Fruit fly (Drosophila melanogaster) whole organism, embryonic: ENCODE measurements around the gene CG31223.

Experiments used
- Awh ChIP-seq: fragments of 200-800 bp; sonication (Bioruptor generic); IDR thresholded peaks from 2 replicates; pipeline ENCODE4, ENCODE4 v1.3.6; 2022; ENCODE audit warnings: missing biosample characterization, missing genetic modification characterization
- B-H2 ChIP-seq: fragments of 200-800 bp; sonication (Bioruptor generic); optimal IDR thresholded peaks from 2 replicates; lab custom pipeline; 2018; ENCODE audit warnings: missing biosample characterization, mild to moderate bottlenecking, missing genetic modification characterization
- Bgb ChIP-seq: fragments of 200-800 bp; sonication (Bioruptor generic); IDR thresholded peaks from 2 replicates; pipeline ENCODE4 v1.3.6; 2022; ENCODE audit warnings: missing biosample characterization, missing genetic modification characterization; ENCODE audit not compliant: partially characterized antibody
- CG10209 ChIP-seq: fragments of 200-800 bp; sonication (Bioruptor generic); optimal IDR thresholded peaks from 3 replicates; lab custom pipeline; 2017; ENCODE audit warnings: missing biosample characterization, mild to moderate bottlenecking, missing genetic modification characterization, missing genetic modification reagents
- CG10654 ChIP-seq: fragments of 200-800 bp; sonication (Bioruptor generic); optimal IDR thresholded peaks from 2 replicates; lab custom pipeline; 2016; ENCODE audit warnings: missing biosample characterization, missing genetic modification characterization
- CG12104 ChIP-seq: fragments of 200-800 bp; sonication (Bioruptor generic); optimal IDR thresholded peaks from 3 replicates; lab custom pipeline; 2016; ENCODE audit warnings: missing biosample characterization, missing genetic modification characterization
- CG12299 ChIP-seq: fragments of 200-800 bp; sonication (Bioruptor generic); optimal IDR thresholded peaks from 2 replicates; lab custom pipeline; 2018; ENCODE audit warnings: missing biosample characterization, mild to moderate bottlenecking, missing genetic modification characterization
- CG12391 ChIP-seq: fragments of 200-800 bp; sonication (Bioruptor generic); optimal IDR thresholded peaks from 3 replicates; lab custom pipeline; 2018; ENCODE audit warnings: missing biosample characterization, mild to moderate bottlenecking, missing genetic modification characterization, moderate library complexity
- CG13123 ChIP-seq: fragments of 200-800 bp; sonication (Bioruptor generic); optimal IDR thresholded peaks from 2 replicates; lab custom pipeline; 2016; ENCODE audit warnings: missing biosample characterization, missing genetic modification characterization
- CG13296 ChIP-seq: fragments of 200-800 bp; sonication (Bioruptor generic); optimal IDR thresholded peaks from 3 replicates; lab custom pipeline; 2018; ENCODE audit warnings: missing biosample characterization, mild to moderate bottlenecking, missing genetic modification characterization
- CG14441 ChIP-seq: fragments of 200-800 bp; sonication (Bioruptor generic); IDR thresholded peaks from 2 replicates; pipeline ENCODE4 v1.3.6; 2022; ENCODE audit warnings: missing biosample characterization, missing genetic modification characterization
- CG1529 ChIP-seq: fragments of 200-800 bp; sonication (Bioruptor generic); optimal IDR thresholded peaks from 3 replicates; lab custom pipeline; 2018; ENCODE audit warnings: missing biosample characterization, missing genetic modification characterization
- CG1603 ChIP-seq: fragments of 200-800 bp; sonication (Bioruptor generic); optimal IDR thresholded peaks from 2 replicates; lab custom pipeline; 2019; ENCODE audit warnings: missing biosample characterization, mild to moderate bottlenecking, missing genetic modification characterization, moderate library complexity
- CG2678 ChIP-seq: fragments of 200-800 bp; sonication (Bioruptor generic); optimal IDR thresholded peaks from 3 replicates; lab custom pipeline; 2019; ENCODE audit warnings: missing biosample characterization, mild to moderate bottlenecking, missing genetic modification characterization, moderate library complexity
- CG33213 ChIP-seq: fragments of 200-800 bp; sonication (Bioruptor generic); optimal IDR thresholded peaks from 3 replicates; lab custom pipeline; 2016; ENCODE audit warnings: missing biosample characterization, missing genetic modification characterization
- CG34376 ChIP-seq: fragments of 200-800 bp; sonication (Bioruptor generic); optimal IDR thresholded peaks from 2 replicates; lab custom pipeline; 2018; ENCODE audit warnings: missing biosample characterization, mild to moderate bottlenecking, missing genetic modification characterization
- CG3726 ChIP-seq: fragments of 200-800 bp; sonication (Bioruptor generic); IDR thresholded peaks from 3 replicates; pipeline ENCODE4, ENCODE4 v1.3.6; 2022; ENCODE audit warnings: missing biosample characterization, missing genetic modification characterization
- CG4328 ChIP-seq: fragments of 200-800 bp; sonication (Bioruptor generic); optimal IDR thresholded peaks from 3 replicates; lab custom pipeline; 2017; ENCODE audit warnings: missing biosample characterization, missing genetic modification reagents, missing genetic modification characterization
- CG4360 ChIP-seq: fragments of 200-800 bp; sonication (Bioruptor generic); IDR thresholded peaks from 2 replicates; pipeline ENCODE4 v1.3.6; 2022; ENCODE audit warnings: missing biosample characterization, missing genetic modification characterization
- CG4424 ChIP-seq: fragments of 200-800 bp; sonication (Bioruptor generic); optimal IDR thresholded peaks from 3 replicates; lab custom pipeline; 2016; ENCODE audit warnings: missing biosample characterization, missing genetic modification characterization
- CG6272 ChIP-seq: fragments of 200-800 bp; sonication (Bioruptor generic); IDR thresholded peaks from 2 replicates; pipeline ENCODE4 v1.3.6; 2022; ENCODE audit warnings: missing biosample characterization, missing genetic modification characterization
- CG7357 ChIP-seq: fragments of 200-800 bp; sonication (Bioruptor generic); IDR thresholded peaks from 3 replicates; pipeline ENCODE4 v1.3.6; 2022; ENCODE audit warnings: missing biosample characterization, missing genetic modification characterization
- CG7786 ChIP-seq: fragments of 200-800 bp; sonication (Bioruptor generic); optimal IDR thresholded peaks from 2 replicates; lab custom pipeline; 2016; ENCODE audit warnings: missing biosample characterization, missing genetic modification characterization
- CG7928 ChIP-seq: fragments of 200-800 bp; sonication (Bioruptor generic); optimal IDR thresholded peaks from 2 replicates; lab custom pipeline; 2017; ENCODE audit warnings: missing biosample characterization, mild to moderate bottlenecking, missing genetic modification characterization
- CG9727 ChIP-seq: fragments of 200-800 bp; sonication (Bioruptor generic); optimal IDR thresholded peaks from 3 replicates; lab custom pipeline; 2017; ENCODE audit warnings: missing biosample characterization, mild to moderate bottlenecking, missing genetic modification characterization
- CTCF ChIP-seq: fragments of 200-800 bp; sonication (Bioruptor generic); optimal IDR thresholded peaks from 2 replicates; lab custom pipeline; 2017; ENCODE audit warnings: missing biosample characterization, mild to moderate bottlenecking, missing genetic modification characterization, moderate library complexity
- Dbx ChIP-seq: fragments of 200-800 bp; sonication (Bioruptor generic); IDR thresholded peaks from 3 replicates; pipeline ENCODE4 v1.3.6; 2022; ENCODE audit warnings: missing biosample characterization, missing genetic modification characterization
- Dfd ChIP-seq, 2 experiments: fragments of >200 bp; optimal IDR thresholded peaks; 2 replicates each; lab custom pipeline; 2017; ENCODE audit warnings: missing biosample characterization in 2 of 2, missing genetic modification characterization in 2 of 2
- Hr78 ChIP-seq, 2 experiments: fragments of 200-800 bp in 1 of 2; fragments of >200 bp in 1 of 2; sonication (Bioruptor generic) in 1 of 2; optimal IDR thresholded peaks; 2 replicates each; lab custom pipeline; 2017 to 2019; ENCODE audit warnings: missing biosample characterization in 2 of 2, missing genetic modification characterization in 2 of 2, mild to moderate bottlenecking in 1 of 2, moderate library complexity in 1 of 2
- Kr ChIP-seq: fragments of 200-800 bp; sonication (Bioruptor generic); optimal IDR thresholded peaks from 2 replicates; lab custom pipeline; 2017; ENCODE audit warnings: missing biosample characterization, mild to moderate bottlenecking, missing genetic modification characterization
- Lhr ChIP-seq: fragments of 200-800 bp; sonication (Bioruptor generic); optimal IDR thresholded peaks from 3 replicates; lab custom pipeline; 2017; ENCODE audit warnings: mild to moderate bottlenecking, missing biosample characterization, missing genetic modification reagents, missing genetic modification characterization
- al ChIP-seq: fragments of 200-800 bp; sonication (Bioruptor generic); IDR thresholded peaks from 2 replicates; pipeline ENCODE4 v1.3.6; 2022; ENCODE audit warnings: missing biosample characterization, missing genetic modification characterization
- ato ChIP-seq: fragments of 200-800 bp; sonication (Bioruptor generic); IDR thresholded peaks from 2 replicates; pipeline ENCODE4 v1.3.6; 2022; ENCODE audit warnings: missing biosample characterization, missing genetic modification characterization; ENCODE audit not compliant: partially characterized antibody
- cato ChIP-seq: fragments of 200-800 bp; sonication (Bioruptor generic); optimal IDR thresholded peaks from 2 replicates; lab custom pipeline; 2016; ENCODE audit warnings: missing biosample characterization, missing genetic modification characterization, borderline replicate concordance
- chinmo ChIP-seq: fragments of 200-800 bp; sonication (Bioruptor generic); IDR thresholded peaks from 4 replicates; pipeline ENCODE4 v1.3.6; 2022; ENCODE audit warnings: missing biosample characterization, missing genetic modification characterization; ENCODE audit not compliant: partially characterized antibody
- dpn ChIP-seq, 2 experiments: fragments of 200-800 bp; sonication (Bioruptor generic); optimal IDR thresholded peaks; 3 replicates each; lab custom pipeline; 2016; ENCODE audit warnings: missing biosample characterization in 2 of 2, missing genetic modification characterization in 2 of 2
- gcm2 ChIP-seq: fragments of 200-800 bp; sonication (Bioruptor generic); optimal IDR thresholded peaks from 2 replicates; lab custom pipeline; 2016; ENCODE audit warnings: missing biosample characterization, missing genetic modification characterization
- jumu ChIP-seq: fragments of 200-800 bp; sonication (Bioruptor generic); optimal IDR thresholded peaks from 3 replicates; lab custom pipeline; 2016; ENCODE audit warnings: missing biosample characterization, missing genetic modification characterization
- kah ChIP-seq: fragments of 200-800 bp; sonication (Bioruptor generic); optimal IDR thresholded peaks from 2 replicates; lab custom pipeline; 2018; ENCODE audit warnings: missing biosample characterization, mild to moderate bottlenecking, missing genetic modification characterization
- knrl ChIP-seq: fragments of 200-800 bp; sonication (Bioruptor generic); IDR thresholded peaks from 3 replicates; pipeline ENCODE4 v1.3.6; 2022; ENCODE audit warnings: missing biosample characterization, missing genetic modification characterization; ENCODE audit not compliant: partially characterized antibody
- mam ChIP-seq: fragments of 200-800 bp; sonication (Bioruptor generic); optimal IDR thresholded peaks from 3 replicates; lab custom pipeline; 2016; ENCODE audit warnings: missing biosample characterization, missing genetic modification characterization
- nom ChIP-seq: fragments of 200-800 bp; sonication (Bioruptor generic); optimal IDR thresholded peaks from 2 replicates; lab custom pipeline; 2017; ENCODE audit warnings: missing biosample characterization, missing genetic modification characterization, mild to moderate bottlenecking, moderate library complexity, missing genetic modification reagents
- org-1 ChIP-seq: fragments of 200-800 bp; sonication (Bioruptor generic); optimal IDR thresholded peaks from 2 replicates; lab custom pipeline; 2017; ENCODE audit warnings: missing biosample characterization, missing genetic modification characterization
- pb ChIP-seq: fragments of 200-800 bp; sonication (Bioruptor generic); optimal IDR thresholded peaks from 3 replicates; lab custom pipeline; 2016; ENCODE audit warnings: missing biosample characterization, missing genetic modification characterization
- pho ChIP-seq: fragments of 200-800 bp; sonication (Bioruptor generic); optimal IDR thresholded peaks from 2 replicates; lab custom pipeline; 2016; ENCODE audit warnings: missing biosample characterization, missing genetic modification characterization
- repo ChIP-seq: fragments of 200-800 bp; sonication (Bioruptor generic); optimal IDR thresholded peaks from 2 replicates; lab custom pipeline; 2016; ENCODE audit warnings: missing biosample characterization, missing genetic modification characterization
- stc ChIP-seq: fragments of 200-800 bp; sonication (Bioruptor generic); IDR thresholded peaks from 2 replicates; pipeline ENCODE4 v1.3.6; 2022; ENCODE audit warnings: missing biosample characterization, missing genetic modification characterization
- tap ChIP-seq: fragments of 200-800 bp; optimal IDR thresholded peaks from 3 replicates; lab custom pipeline; 2019; ENCODE audit warnings: missing biosample characterization, mild to moderate bottlenecking, missing genetic modification characterization, moderate library complexity
- tx ChIP-seq: fragments of 200-800 bp; sonication (Bioruptor generic); optimal IDR thresholded peaks from 2 replicates; lab custom pipeline; 2016; ENCODE audit warnings: missing biosample characterization, missing genetic modification characterization
- usp ChIP-seq: fragments of >200 bp; optimal IDR thresholded peaks from 2 replicates; lab custom pipeline; 2017; ENCODE audit warnings: missing biosample characterization, missing genetic modification characterization
- vvl ChIP-seq: fragments of 200-800 bp; sonication (Bioruptor generic); IDR thresholded peaks from 2 replicates; pipeline ENCODE4 v1.3.6; 2022; ENCODE audit warnings: missing biosample characterization, missing genetic modification characterization
- wdn ChIP-seq: fragments of 200-800 bp; sonication (Bioruptor generic); IDR thresholded peaks from 2 replicates; pipeline ENCODE4 v1.3.6; 2022; ENCODE audit warnings: missing biosample characterization, missing genetic modification characterization

CG31223 gene

dm6 chr3R:20834770-20835183, 3.9 kb downstream of the CG31223 start (continued):
- TF ChIP-seq CG33213 (GFP tag; lab: Kevin White, UChicago) (peak; percentile 37), Lhr (GFP tag; lab: Kevin White, UChicago) (no peak), CTCF (GFP tag; lab: Kevin White, UChicago) (peak; percentile 17), tap (tag; lab: Kevin White, UChicago) (peak; percentile 8), B-H2 (no peak), Dfd (GFP tag; optimal IDR thresholded peaks at IDR 0.05; lab: Kevin White, UChicago) (no peak), CG34376 (peak; percentile 22), CG3726 (no peak), CG13296 (peak; percentile 73), repo (no peak), CG1603 (tag; lab: Kevin White, UChicago) (peak; percentile 66), CG12104 (GFP tag; lab: Kevin White, UChicago) (peak; percentile 19), CG7786 (GFP tag; lab: Kevin White, UChicago) (no peak), Kr (GFP tag; lab: Kevin White, UChicago) (no peak), kah (peak; percentile 21), CG9727 (GFP tag; lab: Kevin White, UChicago) (no peak), al (no peak), stc (GFP tag; lab: Robert Waterston, UW) (no peak), knrl (GFP tag; lab: Robert Waterston, UW) (no peak), gcm2 (GFP tag; lab: Kevin White, UChicago) (peak; percentile 25), Hr78 (GFP tag; optimal IDR thresholded peaks at IDR 0.05; lab: Kevin White, UChicago) (no peak), vvl (no peak), tx (GFP tag; lab: Kevin White, UChicago) (no peak), CG10209 (GFP tag; lab: Kevin White, UChicago) (peak; percentile 56), nom (GFP tag; lab: Kevin White, UChicago) (no peak), mam (GFP tag; lab: Kevin White, UChicago) (no peak), CG12299 (tag; lab: Kevin White, UChicago) (peak; percentile 65), Dbx (GFP tag; lab: Robert Waterston, UW) (no peak), usp (no peak), CG7357 (GFP tag; lab: Robert Waterston, UW) (0 out of 3 replicates have a peak, but pooled peaks have one; percentile 28), Bgb (no peak), ato (GFP tag; lab: Robert Waterston, UW) (no peak), CG10654 (GFP tag; lab: Kevin White, UChicago) (no peak), pho (GFP tag; lab: Kevin White, UChicago) (no peak), CG7928 (peak; percentile 18), wdn (no peak), cato (peak; percentile 26), CG4424 (GFP tag; lab: Kevin White, UChicago) (peak; percentile 26), CG6272 (no peak), CG2678 (peak; percentile 66), chinmo (GFP tag; lab: Robert Waterston, UW) (no peak), Awh (GFP tag; lab: Robert Waterston, UW) (0 out of 2 replicates have a peak, but pooled peaks have one; percentile 24), jumu (GFP tag; lab: Kevin White, UChicago) (no peak), CG1529 (GFP tag; lab: Kevin White, UChicago) (no peak), CG4360 (no peak), CG13123 (GFP tag; lab: Kevin White, UChicago) (no peak), CG14441 (GFP tag; lab: Robert Waterston, UW) (no peak), pb (GFP tag; lab: Kevin White, UChicago) (no peak), org-1 (GFP tag; lab: Kevin White, UChicago) (peak; percentile 49), CG12391 (tag; lab: Kevin White, UChicago) (no peak), dpn (GFP tag; optimal IDR thresholded peaks at IDR 0.05; lab: Kevin White, UChicago) (peak in 1 of 2 experiments; percentile 23), CG4328 (peak; percentile 2)
